Fruit fly (Drosophila melanogaster) Kc167 (cell line): Measurements from ENCODE around the gene CG18404.

Source experiments
- Myc ChIP-seq: fragments of >200 bp; optimal IDR thresholded peaks from 2 replicates; lab custom pipeline; 2017; ENCODE audit warnings: missing external identifiers
- Sin3A ChIP-seq: fragments of >200 bp; optimal IDR thresholded peaks from 2 replicates; lab custom pipeline; 2018; ENCODE audit warnings: missing external identifiers
- h ChIP-seq: fragments of >200 bp; optimal IDR thresholded peaks from 3 replicates; lab custom pipeline; 2018; ENCODE audit warnings: missing external identifiers
- insv ChIP-seq: fragments of >200 bp; optimal IDR thresholded peaks from 3 replicates; lab custom pipeline; 2018; ENCODE audit warnings: missing external identifiers
- psq ChIP-seq: fragments of >200 bp; optimal IDR thresholded peaks from 2 replicates; lab custom pipeline; 2017; ENCODE audit warnings: missing external identifiers
- ttk ChIP-seq: sonication (Bioruptor generic); optimal IDR thresholded peaks from 2 replicates; lab custom pipeline; 2017; ENCODE audit warnings: missing external identifiers

DNA sequence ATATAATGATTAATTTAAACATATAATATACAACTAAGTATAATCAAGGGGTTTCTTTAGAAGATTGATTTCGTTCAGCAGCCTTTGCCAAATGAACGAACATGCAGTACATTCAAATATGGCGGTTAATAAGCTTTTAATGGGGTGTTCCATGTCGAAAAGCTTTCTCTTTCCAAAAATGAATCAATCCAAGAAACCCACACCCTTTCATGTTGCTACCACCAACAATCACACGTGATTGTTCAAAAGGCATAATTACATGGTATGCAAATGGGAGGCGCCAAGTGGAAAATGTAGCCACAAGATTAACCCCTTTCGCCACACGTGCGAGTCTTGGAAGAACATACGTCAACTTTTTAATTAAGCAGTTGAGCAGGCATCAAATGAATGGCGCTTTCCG lies 47.0 kb upstream of the CG18404 start:
- TF ChIP-seq Myc (no peak), h (lab: Kevin White, UChicago) (no peak), psq (lab: Kevin White, UChicago) (no peak), ttk (lab: Kevin White, UChicago) (no peak), insv (no peak), Sin3A (lab: Kevin White, UChicago) (no peak)
